Fruit fly (Drosophila melanogaster): Measurements from ENCODE around the gene CG2975.

The CG2975 gene

dm6 chr2L:2855773-2856615, 16.1 kb downstream of the CG2975 start, which contains the start of the genes CG3104 and RpS21 (continued):
- TF ChIP-seq lmd (GFP tag; IDR thresholded peaks at IDR 0.05) = peak; percentile 82
- TF ChIP-seq CkIIα-i1 (GFP tag; IDR thresholded peaks at IDR 0.05) = 0 out of 2 replicates have a peak, but pooled peaks have one; percentile 39
- peak; percentile 88 for TF ChIP-seq Camta (GFP tag; optimal IDR thresholded peaks at IDR 0.05)
- peak; percentile 80 for TF ChIP-seq ac (GFP tag; optimal IDR thresholded peaks at IDR 0.05)
- peak; percentile 88 for TF ChIP-seq CG10366 (GFP tag; IDR thresholded peaks at IDR 0.05)
- TF ChIP-seq mam (GFP tag; optimal IDR thresholded peaks at IDR 0.05) = peak; percentile 86
- TF ChIP-seq Abd-B (GFP tag; optimal IDR thresholded peaks at IDR 0.05) = peak; percentile 26
- TF ChIP-seq Dll (GFP tag; IDR thresholded peaks at IDR 0.05; ENCODE audit: partially characterized antibody) = 0 out of 4 replicates have a peak, but pooled peaks have one; percentile 31
- no peak; the same call in none of the 2 replicates for TF ChIP-seq CG43689 (GFP tag; IDR thresholded peaks at IDR 0.05)
- TF ChIP-seq CG31365 (tag; optimal IDR thresholded peaks at IDR 0.05) = peak; percentile 65
- peak; percentile 57 for TF ChIP-seq PHDP (tag; optimal IDR thresholded peaks at IDR 0.05)
- TF ChIP-seq Side (GFP tag; optimal IDR thresholded peaks at IDR 0.05) = peak; percentile 81
- TF ChIP-seq CG4328 (GFP tag; optimal IDR thresholded peaks at IDR 0.05) = peak; percentile 92
- TF ChIP-seq Hr3 (GFP tag; optimal IDR thresholded peaks at IDR 0.05) = peak; percentile 73
- peak; percentile 63 for TF ChIP-seq bigmax (GFP tag; optimal IDR thresholded peaks at IDR 0.05)
- peak; percentile 88 for TF ChIP-seq CG32772 (GFP tag; IDR thresholded peaks at IDR 0.05)
- TF ChIP-seq lab (GFP tag; optimal IDR thresholded peaks at IDR 0.05) = peak; percentile 95
- peak; percentile 68 for TF ChIP-seq CG3163 (GFP tag; optimal IDR thresholded peaks at IDR 0.05)
- no peak for TF ChIP-seq hth (optimal IDR thresholded peaks at IDR 0.05)
- TF ChIP-seq CG6854 (GFP tag; optimal IDR thresholded peaks at IDR 0.05) = peak; percentile 72
- TF ChIP-seq gcm2 (GFP tag; optimal IDR thresholded peaks at IDR 0.05) = peak; percentile 76
- TF ChIP-seq wek (GFP tag; optimal IDR thresholded peaks at IDR 0.05) = peak; percentile 80
- TF ChIP-seq CG1832 (GFP tag; optimal IDR thresholded peaks at IDR 0.05) = no peak
- TF ChIP-seq CG6683 (GFP tag; optimal IDR thresholded peaks at IDR 0.05) = peak; percentile 61
- peak; percentile 64 for TF ChIP-seq Atf-2 (GFP tag; optimal IDR thresholded peaks at IDR 0.05)
- TF ChIP-seq schlank (tag; optimal IDR thresholded peaks at IDR 0.05) = peak; percentile 83
- TF ChIP-seq Opbp (GFP tag; IDR thresholded peaks at IDR 0.05; ENCODE audit: partially characterized antibody) = peak; percentile 100
- peak; percentile 80 for TF ChIP-seq CHES-1-like (GFP tag; optimal IDR thresholded peaks at IDR 0.05)
- no peak for TF ChIP-seq CG8478 (optimal IDR thresholded peaks at IDR 0.05)
- TF ChIP-seq CG1647 (GFP tag; optimal IDR thresholded peaks at IDR 0.05) = peak; percentile 82
- TF ChIP-seq CG12155 (GFP tag; optimal IDR thresholded peaks at IDR 0.05) = peak; percentile 87
- TF ChIP-seq Awh (GFP tag; IDR thresholded peaks at IDR 0.05) = peak; percentile 82
- TF ChIP-seq TFAM (GFP tag; optimal IDR thresholded peaks at IDR 0.05) = peak; percentile 28
- TF ChIP-seq dmrt11E (tag; optimal IDR thresholded peaks at IDR 0.05) = peak; percentile 65
- no peak for TF ChIP-seq CG15073 (GFP tag; optimal IDR thresholded peaks at IDR 0.05)
- TF ChIP-seq zf30C (GFP tag; optimal IDR thresholded peaks at IDR 0.05) = peak; percentile 50
- peak; percentile 94 for TF ChIP-seq CG34422 (GFP tag; IDR thresholded peaks at IDR 0.05)
- TF ChIP-seq CG8290 (GFP tag; optimal IDR thresholded peaks at IDR 0.05) = peak; percentile 86
- peak; percentile 85 to 92 for TF ChIP-seq CG8290 (tag; optimal IDR thresholded peaks at IDR 0.05)
- TF ChIP-seq CG12236 (GFP tag; optimal IDR thresholded peaks at IDR 0.05) = peak; percentile 59
- TF ChIP-seq Nf-YB (GFP tag; optimal IDR thresholded peaks at IDR 0.05) = peak; percentile 65
- TF ChIP-seq p53 (GFP tag; optimal IDR thresholded peaks at IDR 0.05) = peak; percentile 77
- peak; percentile 80; the same call in 1 of the 2 replicates for TF ChIP-seq toy (GFP tag; IDR thresholded peaks at IDR 0.05)
- TF ChIP-seq Chrac-16 (GFP tag; optimal IDR thresholded peaks at IDR 0.05) = peak; percentile 61
- peak in 1 of 3 experiments; percentile 71 for TF ChIP-seq lola (GFP tag; optimal IDR thresholded peaks at IDR 0.05)
- no peak for TF ChIP-seq inv (GFP tag; IDR thresholded peaks at IDR 0.05; ENCODE audit: partially characterized antibody)
- peak; percentile 81 for TF ChIP-seq al (GFP tag; IDR thresholded peaks at IDR 0.05)
- TF ChIP-seq Xrp1 (GFP tag; IDR thresholded peaks at IDR 0.05) = peak; percentile 60
- peak; percentile 28 for TF ChIP-seq btn (GFP tag; optimal IDR thresholded peaks at IDR 0.05)

All from whole organism, embryonic.